Fruit fly (Drosophila melanogaster): ENCODE results near the gene CG13901.

The CG13901 gene

dm6 chr3L:786835-787234 is 50.8 kb downstream of the CG13901 start (continued):
- TF ChIP-seq lbe (GFP tag; optimal IDR thresholded peaks at IDR 0.05): no peak
- no peak for TF ChIP-seq NC2β (GFP tag; optimal IDR thresholded peaks at IDR 0.05)
- no peak for TF ChIP-seq pzg (GFP tag; optimal IDR thresholded peaks at IDR 0.05)
- TF ChIP-seq kni (GFP tag; optimal IDR thresholded peaks at IDR 0.05): no peak
- no peak for TF ChIP-seq CG8290 (GFP tag; optimal IDR thresholded peaks at IDR 0.05)
- peak in 1 of 2 experiments; percentile 24 for TF ChIP-seq CG8290 (tag; optimal IDR thresholded peaks at IDR 0.05)
- no peak for TF ChIP-seq Abd-B (GFP tag; optimal IDR thresholded peaks at IDR 0.05)
- TF ChIP-seq Chrac-16 (GFP tag; optimal IDR thresholded peaks at IDR 0.05): no peak
- TF ChIP-seq CG7357 (GFP tag; IDR thresholded peaks at IDR 0.05): no peak
- 0 out of 3 replicates have a peak, but pooled peaks have one; percentile 16 for TF ChIP-seq ken (GFP tag; IDR thresholded peaks at IDR 0.05)
- no peak for TF ChIP-seq CG11398 (GFP tag; optimal IDR thresholded peaks at IDR 0.05)
- TF ChIP-seq jigr1 (GFP tag; IDR thresholded peaks at IDR 0.05): no peak
- no peak for TF ChIP-seq HmgZ (tag; optimal IDR thresholded peaks at IDR 0.05)
- no peak for TF ChIP-seq wek (GFP tag; optimal IDR thresholded peaks at IDR 0.05)
- TF ChIP-seq CG10543 (GFP tag; optimal IDR thresholded peaks at IDR 0.05): no peak
- TF ChIP-seq CG10321 (GFP tag; IDR thresholded peaks at IDR 0.05): no peak
- TF ChIP-seq Rx (GFP tag; IDR thresholded peaks at IDR 0.05): no peak

Data from whole organism, embryonic.